Worm (Caenorhabditis elegans): Measurements from ENCODE around the gene K09C8.8.

- TF ChIP-seq flt-1 (GFP tag; IDR thresholded peaks at IDR 0.05), result no peak
- no peak for TF ChIP-seq scrt-1 (GFP tag; IDR thresholded peaks at IDR 0.05)
- TF ChIP-seq tra-4 (tag; optimal IDR thresholded peaks at IDR 0.05), result no peak
- no peak for TF ChIP-seq hmg-4 (GFP tag; optimal IDR thresholded peaks at IDR 0.05)
- TF ChIP-seq ama-1 (optimal IDR thresholded peaks at IDR 0.05), result no peak
- TF ChIP-seq ets-7 (tag; optimal IDR thresholded peaks at IDR 0.05), result no peak
- TF ChIP-seq tbx-37 (GFP tag; conservative IDR thresholded peaks at IDR 0.05), result no peak
- no peak for TF ChIP-seq ceh-13 (GFP tag; optimal IDR thresholded peaks at IDR 0.05)
- no peak for TF ChIP-seq aly-1 (tag; optimal IDR thresholded peaks at IDR 0.05)
- no peak for TF ChIP-seq sea-1 (GFP tag; conservative IDR thresholded peaks at IDR 0.05)
- TF ChIP-seq ceh-36 (tag; optimal IDR thresholded peaks at IDR 0.05), result no peak
- TF ChIP-seq hmbx-1 (tag; optimal IDR thresholded peaks at IDR 0.05), result no peak
- no peak for TF ChIP-seq hnd-1 (tag; optimal IDR thresholded peaks at IDR 0.05)
These were observed 5.9 kb downstream of the K09C8.8 start for ce11 chrX:10976447-10977196.

All from whole organism, early embryonic.